Fruit fly (Drosophila melanogaster) whole organism, pupa: ENCODE data around the gene Wsck.

Source experiments
- CG10348 ChIP-seq: fragments of 200-800 bp; sonication (Bioruptor generic); IDR thresholded peaks from 2 replicates; pipeline ENCODE4 v1.3.6; 2022; ENCODE audit warnings: missing biosample characterization, missing genetic modification characterization
- CG12605 ChIP-seq: fragments of 200-800 bp; sonication (Bioruptor generic); IDR thresholded peaks from 2 replicates; pipeline ENCODE4 v1.3.6; 2022; ENCODE audit warnings: missing biosample characterization, missing genetic modification characterization
- CG15710 ChIP-seq: fragments of 200-800 bp; sonication (Bioruptor generic); optimal IDR thresholded peaks from 2 replicates; lab custom pipeline; 2018; ENCODE audit warnings: missing biosample characterization, mild to moderate bottlenecking, missing genetic modification characterization, moderate library complexity
- CG32121 ChIP-seq: fragments of 200-800 bp; sonication (Bioruptor generic); IDR thresholded peaks from 2 replicates; pipeline ENCODE4 v1.3.6; 2022; ENCODE audit warnings: missing biosample characterization, missing genetic modification characterization
- CG34367 ChIP-seq: fragments of 200-800 bp; sonication (Bioruptor generic); optimal IDR thresholded peaks from 2 replicates; lab custom pipeline; 2018; ENCODE audit warnings: missing biosample characterization, mild to moderate bottlenecking, missing genetic modification characterization
- CG8301 ChIP-seq: fragments of 200-800 bp; sonication (Bioruptor generic); optimal IDR thresholded peaks from 2 replicates; lab custom pipeline; 2018; ENCODE audit warnings: missing biosample characterization, mild to moderate bottlenecking, missing genetic modification characterization
- CG9948 ChIP-seq: fragments of 200-800 bp; sonication (Bioruptor generic); optimal IDR thresholded peaks from 2 replicates; lab custom pipeline; 2018; ENCODE audit warnings: missing biosample characterization, mild to moderate bottlenecking, missing genetic modification characterization, moderate library complexity
- D1 ChIP-seq: fragments of 200-800 bp; sonication (Bioruptor generic); optimal IDR thresholded peaks from 2 replicates; lab custom pipeline; 2018; ENCODE audit warnings: missing biosample characterization, mild to moderate bottlenecking, missing genetic modification characterization, moderate library complexity
- EcR ChIP-seq: fragments of 200-800 bp; sonication (Bioruptor generic); optimal IDR thresholded peaks from 3 replicates; lab custom pipeline; 2019; ENCODE audit warnings: missing biosample characterization, missing genetic modification characterization, mild to moderate bottlenecking, moderate library complexity, missing genetic modification reagents
- Ets98B ChIP-seq: fragments of 200-800 bp; sonication (Bioruptor generic); IDR thresholded peaks from 2 replicates; pipeline ENCODE4 v1.3.6; 2022; ENCODE audit warnings: missing biosample characterization, missing genetic modification characterization
- Pif1A ChIP-seq: fragments of 200-800 bp; sonication (Bioruptor generic); optimal IDR thresholded peaks from 3 replicates; lab custom pipeline; 2016; ENCODE audit warnings: missing biosample characterization, missing genetic modification characterization
- Pif1B ChIP-seq: fragments of 200-800 bp; sonication (Bioruptor generic); optimal IDR thresholded peaks from 3 replicates; lab custom pipeline; 2016; ENCODE audit warnings: missing biosample characterization, missing genetic modification characterization
- Snoo ChIP-seq: fragments of 200-800 bp; sonication (Bioruptor generic); optimal IDR thresholded peaks from 3 replicates; lab custom pipeline; 2017; ENCODE audit warnings: missing biosample characterization, mild to moderate bottlenecking, missing genetic modification characterization, inconsistent platforms
- fd96Ca ChIP-seq: fragments of 200-800 bp; sonication (Bioruptor generic); IDR thresholded peaks from 3 replicates; pipeline ENCODE4 v1.3.6; 2022; ENCODE audit warnings: missing biosample characterization, missing genetic modification characterization

dm6 chr3R:24663044-24663443, 33.2 kb upstream of the Wsck start:
- TF ChIP-seq fd96Ca (GFP tag; lab: Robert Waterston, UW), result no peak
- TF ChIP-seq Ets98B (GFP tag; lab: Robert Waterston, UW), result no peak
- no peak for TF ChIP-seq CG9948
- no peak for TF ChIP-seq CG8301
- no peak for TF ChIP-seq EcR (GFP tag; lab: Kevin White, UChicago)
- TF ChIP-seq CG12605 (GFP tag; lab: Robert Waterston, UW), result no peak
- TF ChIP-seq Snoo, result no peak
- TF ChIP-seq CG32121 (GFP tag; lab: Robert Waterston, UW), result no peak
- no peak for TF ChIP-seq Pif1A (GFP tag; lab: Kevin White, UChicago)
- no peak for TF ChIP-seq Pif1B (GFP tag; lab: Kevin White, UChicago)
- TF ChIP-seq D1 (tag; lab: Kevin White, UChicago), result no peak
- TF ChIP-seq CG34367 (tag; lab: Kevin White, UChicago), result no peak
- no peak for TF ChIP-seq CG10348 (GFP tag; lab: Robert Waterston, UW)
- no peak for TF ChIP-seq CG15710 (tag; lab: Kevin White, UChicago)
